Fruit fly (Drosophila melanogaster): ENCODE data around the gene vri.

vri gene

dm6 chr2L:5297289-5297960, 8.7 kb downstream of the vri start (continued):
- TF ChIP-seq fd102C (GFP tag; optimal IDR thresholded peaks at IDR 0.05) (no peak), CG1647 (GFP tag; optimal IDR thresholded peaks at IDR 0.05) (no peak), gt (GFP tag; IDR thresholded peaks at IDR 0.05) (no peak), CG12769 (tag; optimal IDR thresholded peaks at IDR 0.05) (peak; percentile 18), CG9932 (GFP tag; IDR thresholded peaks at IDR 0.05) (no peak), CG10274 (GFP tag; optimal IDR thresholded peaks at IDR 0.05) (no peak), Nf-YB (GFP tag; optimal IDR thresholded peaks at IDR 0.05) (no peak), jing (GFP tag; optimal IDR thresholded peaks at IDR 0.05) (peak; percentile 34), sqz (GFP tag; optimal IDR thresholded peaks at IDR 0.05) (no peak), bowl (GFP tag; IDR thresholded peaks at IDR 0.05) (no peak), CG30403 (GFP tag; optimal IDR thresholded peaks at IDR 0.05) (peak; percentile 11), row (GFP tag; IDR thresholded peaks at IDR 0.05) (peak; percentile 66), ci (GFP tag; IDR thresholded peaks at IDR 0.05) (peak; percentile 80), dpn (GFP tag; optimal IDR thresholded peaks at IDR 0.05) (peak in 1 of 2 experiments; percentile 18), CG6254 (GFP tag; optimal IDR thresholded peaks at IDR 0.05) (peak; percentile 56), GATAe (GFP tag; conservative IDR thresholded peaks at IDR 0.05) (no peak), Med (GFP tag) (peak; percentile 80), prd (optimal IDR thresholded peaks at IDR 0.05) (no peak), prd (GFP tag; IDR thresholded peaks at IDR 0.05) (0 out of 3 replicates have a peak, but pooled peaks have one; percentile 18), CG2199 (GFP tag; IDR thresholded peaks at IDR 0.05) (no peak), CoRest (tag; optimal IDR thresholded peaks at IDR 0.05) (peak; percentile 27), CG17802 (tag; optimal IDR thresholded peaks at IDR 0.05) (peak; percentile 46), CG12391 (tag; optimal IDR thresholded peaks at IDR 0.05) (peak; percentile 61), crol (GFP tag; IDR thresholded peaks at IDR 0.05) (no peak), chm (GFP tag; IDR thresholded peaks at IDR 0.05) (no peak; the same call in 1 of the 2 replicates), NC2α (GFP tag; optimal IDR thresholded peaks at IDR 0.05) (no peak), fd96Cb (tag; optimal IDR thresholded peaks at IDR 0.05) (peak; percentile 63), CG18599 (GFP tag; optimal IDR thresholded peaks at IDR 0.05) (no peak), CG6689 (GFP tag; IDR thresholded peaks at IDR 0.05) (no peak; the same call in 1 of the 2 replicates), CG11093 (GFP tag; IDR thresholded peaks at IDR 0.05) (no peak), CG13775 (GFP tag; optimal IDR thresholded peaks at IDR 0.05) (peak; percentile 15), ara (GFP tag; IDR thresholded peaks at IDR 0.05) (no peak), ems (GFP tag; optimal IDR thresholded peaks at IDR 0.05) (no peak), CG7963 (GFP tag; IDR thresholded peaks at IDR 0.05; ENCODE audit: partially characterized antibody) (no peak), MTF-1 (GFP tag; optimal IDR thresholded peaks at IDR 0.05; ENCODE audit: borderline replicate concordance) (no peak), chn (GFP tag; optimal IDR thresholded peaks at IDR 0.05) (peak; percentile 44), chif (GFP tag; optimal IDR thresholded peaks at IDR 0.05) (peak; percentile 19 to 58), CG10543 (GFP tag; optimal IDR thresholded peaks at IDR 0.05) (no peak), Bteb2 (GFP tag; optimal IDR thresholded peaks at IDR 0.05) (no peak), Oli (tag; optimal IDR thresholded peaks at IDR 0.05) (peak; percentile 69), unc-4 (GFP tag; IDR thresholded peaks at IDR 0.05; ENCODE audit: partially characterized antibody) (no peak), CG2875 (GFP tag; optimal IDR thresholded peaks at IDR 0.05) (peak; percentile 20), Rx (GFP tag; IDR thresholded peaks at IDR 0.05) (peak; percentile 28; the same call in 1 of the 2 replicates), croc (GFP tag; conservative IDR thresholded peaks at IDR 0.05) (peak; percentile 57; the same call in 2 of the 3 replicates), ken (GFP tag; IDR thresholded peaks at IDR 0.05) (0 out of 3 replicates have a peak, but pooled peaks have one; percentile 30), CG2712 (tag; optimal IDR thresholded peaks at IDR 0.05) (peak; percentile 64), CG14710 (tag; optimal IDR thresholded peaks at IDR 0.05) (peak; percentile 49), Hmx (GFP tag; optimal IDR thresholded peaks at IDR 0.05) (no peak), bigmax (GFP tag; optimal IDR thresholded peaks at IDR 0.05) (no peak), odd (GFP tag; optimal IDR thresholded peaks at IDR 0.05) (no peak)

Measured in whole organism, embryonic.